Worm (Caenorhabditis elegans): ENCODE measurements around the gene W02G9.4.

- TF ChIP-seq nhr-77 (tag; optimal IDR thresholded peaks at IDR 0.05), result no peak
- no peak for TF ChIP-seq lin-39 (tag; optimal IDR thresholded peaks at IDR 0.05)
- no peak for TF ChIP-seq aly-2 (tag; optimal IDR thresholded peaks at IDR 0.05)
- TF ChIP-seq snpc-4 (tag; optimal IDR thresholded peaks at IDR 0.05), result no peak
- no peak for TF ChIP-seq ceh-82 (tag; optimal IDR thresholded peaks at IDR 0.05)
Observed at ce11 chrV:2623765-2624164, 42.9 kb upstream of the W02G9.4 start.
